Worm (Caenorhabditis elegans) whole organism, late embryonic: ENCODE measurements around the gene Y37A1B.7.
A peak's percentile ranks its signal among the peaks of the same experiment; 100 is the strongest.

Experiments used
- C08G9.2 ChIP-seq: sonication (generic microtip); optimal IDR thresholded peaks from 2 replicates; lab custom pipeline; 2016; ENCODE audit warnings: mild to moderate bottlenecking, missing genetic modification characterization, moderate library complexity, missing compliant biosample characterization
- C38D4.7 ChIP-seq: fragments of 200-800 bp; sonication (Bioruptor generic); optimal IDR thresholded peaks from 2 replicates; lab custom pipeline; 2018; ENCODE audit warnings: mild to moderate bottlenecking, missing genetic modification characterization, moderate library complexity, missing compliant biosample characterization
- K02D7.2 ChIP-seq: sonication (generic microtip); optimal IDR thresholded peaks from 2 replicates; lab custom pipeline; 2017; ENCODE audit warnings: mild to moderate bottlenecking, missing genetic modification characterization, missing compliant biosample characterization
- K09A11.1 ChIP-seq: sonication (generic microtip); optimal IDR thresholded peaks from 2 replicates; lab custom pipeline; 2017; ENCODE audit warnings: antibody characterized with exemption, mild to moderate bottlenecking, missing genetic modification characterization, missing compliant biosample characterization; ENCODE audit not compliant: insufficient read depth
- T23F11.4 ChIP-seq: fragments of 200-800 bp; sonication (Bioruptor generic); optimal IDR thresholded peaks from 2 replicates; lab custom pipeline; 2018; ENCODE audit warnings: mild to moderate bottlenecking, missing genetic modification characterization, missing compliant biosample characterization
- ahr-1 ChIP-seq: sonication (generic microtip); optimal IDR thresholded peaks from 2 replicates; lab custom pipeline; 2016; ENCODE audit warnings: missing genetic modification characterization, missing compliant biosample characterization
- ama-1 ChIP-seq: fragments of 150-350 bp; optimal IDR thresholded peaks from 2 replicates; lab custom pipeline; 2014
- ceh-14 ChIP-seq: sonication (generic microtip); optimal IDR thresholded peaks from 2 replicates; lab custom pipeline; 2016; ENCODE audit warnings: missing genotype, missing genetic modification characterization, missing compliant biosample characterization
- ceh-18 ChIP-seq: sonication (generic microtip); optimal IDR thresholded peaks from 2 replicates; lab custom pipeline; 2016; ENCODE audit warnings: missing genetic modification characterization, missing compliant biosample characterization
- ceh-19 ChIP-seq: fragments of 200-800 bp; sonication (Bioruptor generic); optimal IDR thresholded peaks from 2 replicates; lab custom pipeline; 2018; ENCODE audit warnings: mild to moderate bottlenecking, missing genetic modification characterization, missing compliant biosample characterization
- ceh-2 ChIP-seq: sonication (generic microtip); optimal IDR thresholded peaks from 2 replicates; lab custom pipeline; 2016; ENCODE audit warnings: missing genotype, missing genetic modification characterization, missing compliant biosample characterization
- ceh-22 ChIP-seq: sonication (generic microtip); optimal IDR thresholded peaks from 2 replicates; lab custom pipeline; 2017; ENCODE audit warnings: missing biosample characterization, missing genetic modification characterization
- ceh-24 ChIP-seq: sonication (generic microtip); optimal IDR thresholded peaks from 2 replicates; lab custom pipeline; 2016; ENCODE audit warnings: mild to moderate bottlenecking, missing genetic modification characterization, missing compliant biosample characterization
- ceh-31 ChIP-seq: sonication (generic microtip); optimal IDR thresholded peaks from 2 replicates; lab custom pipeline; 2016; ENCODE audit warnings: missing genetic modification characterization, missing compliant biosample characterization
- ceh-34 ChIP-seq: sonication (generic microtip); optimal IDR thresholded peaks from 2 replicates; lab custom pipeline; 2016; ENCODE audit warnings: mild to moderate bottlenecking, missing genetic modification characterization, missing compliant biosample characterization
- ceh-45 ChIP-seq: fragments of 200-800 bp; sonication (Bioruptor generic); IDR thresholded peaks from 2 replicates; pipeline ENCODE4 v1.3.6; 2022; ENCODE audit warnings: missing genetic modification reagents, missing genetic modification characterization, missing compliant biosample characterization
- ceh-48 ChIP-seq: sonication (generic microtip); optimal IDR thresholded peaks from 2 replicates; lab custom pipeline; 2016; ENCODE audit warnings: missing genetic modification characterization, inconsistent platforms, missing compliant biosample characterization
- ceh-9 ChIP-seq: sonication (generic microtip); optimal IDR thresholded peaks from 2 replicates; lab custom pipeline; 2016; ENCODE audit warnings: mild to moderate bottlenecking, missing genetic modification characterization, inconsistent platforms, missing compliant biosample characterization
- che-1 ChIP-seq: sonication (generic microtip); optimal IDR thresholded peaks from 2 replicates; lab custom pipeline; 2016; ENCODE audit warnings: mild to moderate bottlenecking, missing genetic modification characterization, missing compliant biosample characterization
- dmd-4 ChIP-seq: sonication (generic microtip); optimal IDR thresholded peaks from 2 replicates; lab custom pipeline; 2016; ENCODE audit warnings: borderline replicate concordance, missing genetic modification characterization, missing compliant biosample characterization
- dve-1 ChIP-seq: sonication (generic microtip); optimal IDR thresholded peaks from 2 replicates; lab custom pipeline; 2017; ENCODE audit warnings: antibody characterized with exemption, mild to moderate bottlenecking, missing genetic modification characterization, missing compliant biosample characterization
- elt-2 ChIP-seq: sonication (generic microtip); optimal IDR thresholded peaks from 2 replicates; lab custom pipeline; 2016; ENCODE audit warnings: missing genetic modification reagents, missing genetic modification characterization, missing compliant biosample characterization
- elt-4 ChIP-seq: sonication (generic microtip); optimal IDR thresholded peaks from 2 replicates; lab custom pipeline; 2016; ENCODE audit warnings: missing genetic modification characterization, missing compliant biosample characterization
- ets-4 ChIP-seq: sonication (generic microtip); optimal IDR thresholded peaks from 2 replicates; lab custom pipeline; 2016; ENCODE audit warnings: missing genetic modification characterization, missing compliant biosample characterization
- fkh-6 ChIP-seq: sonication (generic microtip); optimal IDR thresholded peaks from 2 replicates; lab custom pipeline; 2016; ENCODE audit warnings: missing genetic modification characterization, missing compliant biosample characterization
- hlh-13 ChIP-seq: fragments of 200-800 bp; sonication (Bioruptor generic); optimal IDR thresholded peaks from 2 replicates; lab custom pipeline; 2018; ENCODE audit warnings: mild to moderate bottlenecking, missing genetic modification characterization, missing compliant biosample characterization
- hlh-15 ChIP-seq: sonication (generic microtip); optimal IDR thresholded peaks from 2 replicates; lab custom pipeline; 2016; ENCODE audit warnings: missing genetic modification characterization, missing compliant biosample characterization
- hlh-30 ChIP-seq: sonication (generic microtip); optimal IDR thresholded peaks from 2 replicates; lab custom pipeline; 2017; ENCODE audit warnings: antibody characterized with exemption, missing genetic modification characterization, missing compliant biosample characterization; ENCODE audit not compliant: insufficient read depth
- hlh-6 ChIP-seq: sonication (generic microtip); optimal IDR thresholded peaks from 2 replicates; lab custom pipeline; 2016; ENCODE audit warnings: missing genotype, missing genetic modification characterization, missing compliant biosample characterization
- lin-11 ChIP-seq: fragments of 200-800 bp; sonication (Bioruptor generic); optimal IDR thresholded peaks from 2 replicates; lab custom pipeline; 2018; ENCODE audit warnings: mild to moderate bottlenecking, missing genetic modification characterization, missing compliant biosample characterization
- mec-3 ChIP-seq: sonication (generic microtip); optimal IDR thresholded peaks from 2 replicates; lab custom pipeline; 2016; ENCODE audit warnings: borderline replicate concordance, missing genetic modification characterization, missing compliant biosample characterization
- odd-2 ChIP-seq: sonication (generic microtip); optimal IDR thresholded peaks from 2 replicates; lab custom pipeline; 2017; ENCODE audit warnings: antibody characterized with exemption, mild to moderate bottlenecking, missing genetic modification characterization, missing compliant biosample characterization
- pag-3 ChIP-seq: sonication (generic microtip); optimal IDR thresholded peaks from 2 replicates; lab custom pipeline; 2016; ENCODE audit warnings: missing compliant biosample characterization, missing genetic modification characterization, borderline replicate concordance
- pax-1 ChIP-seq: fragments of 150-350 bp; optimal IDR thresholded peaks from 2 replicates; lab custom pipeline; 2014; ENCODE audit warnings: missing biosample characterization, missing genetic modification characterization
- pha-4 ChIP-seq: fragments of 150-350 bp; optimal IDR thresholded peaks from 2 replicates; lab custom pipeline; 2018; ENCODE audit warnings: missing biosample characterization, missing genetic modification reagents, missing genetic modification characterization
- pqm-1 ChIP-seq: sonication (generic microtip); optimal IDR thresholded peaks from 2 replicates; lab custom pipeline; 2016; ENCODE audit warnings: missing genetic modification characterization, missing compliant biosample characterization
- pros-1 ChIP-seq: fragments of 150-350 bp; optimal IDR thresholded peaks from 2 replicates; lab custom pipeline; 2014; ENCODE audit warnings: missing biosample characterization, missing genetic modification reagents, missing genetic modification characterization
- rnt-1 ChIP-seq: sonication (generic microtip); optimal IDR thresholded peaks from 2 replicates; lab custom pipeline; 2016; ENCODE audit warnings: missing genetic modification characterization, missing compliant biosample characterization
- sdc-2 ChIP-seq: sonication (generic microtip); optimal IDR thresholded peaks from 2 replicates; lab custom pipeline; 2016; ENCODE audit warnings: missing genotype, missing genetic modification characterization, missing compliant biosample characterization
- sox-2 ChIP-seq: fragments of 200-800 bp; sonication (Bioruptor generic); IDR thresholded peaks from 2 replicates; pipeline ENCODE4 v1.3.6; 2022; ENCODE audit warnings: missing genetic modification reagents, missing genetic modification characterization, missing compliant biosample characterization
- sox-4 ChIP-seq: sonication (generic microtip); optimal IDR thresholded peaks from 2 replicates; lab custom pipeline; 2017; ENCODE audit warnings: mild to moderate bottlenecking, missing genetic modification characterization, inconsistent platforms, missing compliant biosample characterization
- tbx-2 ChIP-seq: sonication (generic microtip); optimal IDR thresholded peaks from 2 replicates; lab custom pipeline; 2016; ENCODE audit warnings: missing genetic modification characterization, missing compliant biosample characterization
- ttx-3 ChIP-seq: sonication (generic microtip); optimal IDR thresholded peaks from 2 replicates; lab custom pipeline; 2016; ENCODE audit warnings: missing genetic modification reagents, missing genetic modification characterization, missing compliant biosample characterization

Gene Y37A1B.7

DNA sequence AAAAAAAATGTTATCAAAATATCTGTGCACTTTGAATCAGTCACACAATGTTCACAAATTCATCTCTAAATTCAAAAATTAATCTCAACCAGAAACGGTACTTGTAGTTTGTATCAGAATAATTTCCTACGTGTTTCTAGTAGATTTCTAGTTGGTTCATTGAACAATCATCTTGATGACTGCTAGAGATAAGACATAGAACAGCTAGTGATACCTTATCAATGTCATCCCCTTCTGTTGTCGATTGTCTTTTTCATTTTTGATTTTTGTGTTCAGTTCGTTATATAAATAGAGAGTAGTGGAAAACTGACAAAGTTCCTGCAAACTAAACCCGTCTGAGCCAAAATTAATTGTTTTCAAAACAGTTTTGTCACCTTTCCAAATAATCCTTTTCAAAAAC is 6.9 kb upstream of the Y37A1B.7 start:
- TF ChIP-seq elt-2 (tag; lab: Kevin White, UChicago): peak; percentile 77
- TF ChIP-seq sdc-2 (tag; lab: Kevin White, UChicago): no peak
- TF ChIP-seq dmd-4 (tag; lab: Kevin White, UChicago): no peak
- no peak for TF ChIP-seq ahr-1
- TF ChIP-seq lin-11 (tag; lab: Kevin White, UChicago): no peak

DNA sequence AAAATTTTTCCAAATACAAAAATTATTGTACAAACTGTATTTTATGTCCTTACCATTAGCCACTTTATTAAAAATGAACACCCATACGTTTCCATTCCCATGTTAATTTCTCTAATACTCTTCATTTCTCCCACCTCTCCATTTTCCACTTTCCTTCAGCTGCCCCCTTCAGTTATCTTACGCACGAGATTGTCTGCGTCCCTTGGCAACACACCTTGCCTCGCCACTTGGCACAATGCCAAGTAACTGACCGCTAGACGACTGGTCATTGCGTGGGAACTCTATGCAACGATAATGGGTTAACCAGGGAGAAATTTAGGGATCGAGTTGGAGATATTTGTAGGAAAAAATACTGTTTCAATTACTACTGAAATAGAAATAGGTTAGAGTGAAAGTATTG is 3.2 kb upstream of the Y37A1B.7 start:
- TF ChIP-seq ahr-1 (no peak), ceh-22 (no peak), hlh-30 (peak; percentile 51), pqm-1 (tag; lab: Kevin White, UChicago) (no peak), ceh-19 (GFP tag; lab: Kevin White, UChicago) (no peak), tbx-2 (peak; percentile 45)
- TF ChIP-seq, all 69 proteins: peak for 2

DNA sequence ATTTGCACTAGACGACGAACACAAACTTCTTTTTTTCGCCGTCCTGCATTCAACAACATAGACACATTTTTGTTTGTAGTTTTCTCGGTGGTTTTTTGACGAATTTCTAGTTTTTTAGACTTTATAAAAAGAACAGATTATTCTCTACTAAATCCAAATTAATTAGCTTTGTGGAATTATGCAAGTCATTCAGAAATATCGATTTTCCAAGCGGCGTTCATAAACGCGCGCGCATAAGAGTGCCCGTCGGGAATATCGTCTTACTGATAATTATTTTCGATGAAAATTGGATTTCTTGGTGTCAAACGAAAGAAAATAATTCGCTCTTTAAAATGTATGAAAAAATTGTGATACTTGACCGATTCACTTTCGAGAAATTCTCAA is 9.0 kb downstream of the Y37A1B.7 start:
- TF ChIP-seq fkh-6 (tag; lab: Kevin White, UChicago) (no peak), ceh-48 (peak; percentile 46)

DNA sequence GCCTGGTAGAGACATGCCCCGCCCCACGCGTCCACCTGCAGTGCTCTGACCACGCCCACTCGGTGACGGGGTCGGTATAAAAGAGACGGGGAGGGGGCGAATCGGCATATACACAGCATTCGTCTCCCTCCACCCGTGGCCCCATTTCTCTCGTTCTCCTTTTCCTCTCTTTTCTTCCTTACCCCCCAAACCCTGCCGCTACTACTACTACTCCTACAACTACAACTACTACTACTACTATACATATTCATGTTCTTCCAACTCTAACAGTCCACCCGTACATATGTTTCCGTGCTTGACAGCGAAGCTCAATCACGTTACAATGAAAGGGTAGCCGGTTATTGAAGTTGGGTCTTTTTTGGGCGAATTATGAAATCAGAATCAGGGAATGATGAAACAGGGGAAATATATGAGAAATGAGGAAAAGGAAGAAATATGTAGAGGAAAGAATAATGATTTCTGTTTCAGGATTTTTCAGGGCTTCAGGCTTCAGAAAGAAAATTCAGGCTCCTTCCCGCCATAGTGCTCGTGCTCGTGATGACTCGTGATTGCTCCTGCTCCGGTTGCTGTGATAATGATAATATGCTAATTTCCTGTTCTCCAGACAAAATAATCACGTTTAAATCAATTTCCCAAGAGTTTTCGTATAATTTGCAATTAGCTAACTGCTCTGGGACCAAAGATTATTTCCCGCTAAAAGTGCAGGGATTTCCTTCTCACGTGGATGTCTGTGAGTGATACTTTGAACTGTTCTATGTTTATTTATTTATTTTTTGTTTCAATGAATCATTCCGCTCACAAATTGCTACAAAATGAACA is 9.6 kb downstream of the Y37A1B.7 start:
- TF ChIP-seq pag-3 (tag; lab: Kevin White, UChicago): peak; percentile 70
- peak; percentile 73 for TF ChIP-seq odd-2 (tag; lab: Kevin White, UChicago)
- peak; percentile 95 for TF ChIP-seq T23F11.4 (GFP tag; lab: Kevin White, UChicago)
- peak; percentile 81 for TF ChIP-seq rnt-1 (tag; lab: Kevin White, UChicago)
- TF ChIP-seq sox-4 (tag; lab: Kevin White, UChicago): peak; percentile 93
- TF ChIP-seq pha-4 (tag; lab: Kevin White, UChicago): no peak
- peak; percentile 59 for TF ChIP-seq ceh-48
- TF ChIP-seq ceh-18 (tag; lab: Kevin White, UChicago): peak; percentile 83
- peak; percentile 76 for TF ChIP-seq hlh-30
- TF ChIP-seq che-1 (tag; lab: Kevin White, UChicago): peak; percentile 90
- TF ChIP-seq ceh-24: peak; percentile 87
- peak; percentile 86 for TF ChIP-seq K09A11.1
- peak; percentile 91 for TF ChIP-seq fkh-6 (tag; lab: Kevin White, UChicago)
- TF ChIP-seq K02D7.2 (tag; lab: Kevin White, UChicago): peak; percentile 95
- peak; percentile 95 for TF ChIP-seq elt-2 (tag; lab: Kevin White, UChicago)
- no peak for TF ChIP-seq ets-4
- peak; percentile 68 for TF ChIP-seq ceh-2 (tag; lab: Kevin White, UChicago)
- peak; percentile 88 for TF ChIP-seq pax-1 (tag; lab: Kevin White, UChicago)
- peak; percentile 89 for TF ChIP-seq sdc-2 (tag; lab: Kevin White, UChicago)
- peak; percentile 96 for TF ChIP-seq hlh-6
- peak; percentile 75 for TF ChIP-seq dve-1 (tag; lab: Kevin White, UChicago)
- TF ChIP-seq ahr-1: peak; percentile 60
- TF ChIP-seq lin-11 (tag; lab: Kevin White, UChicago): peak; percentile 89
- peak; percentile 70 for TF ChIP-seq elt-4
- TF ChIP-seq ceh-9 (tag; lab: Kevin White, UChicago): peak; percentile 57
- peak; percentile 73 for TF ChIP-seq hlh-13 (GFP tag; lab: Kevin White, UChicago)
- peak; percentile 19 for TF ChIP-seq ceh-31
- peak; percentile 93 for TF ChIP-seq ceh-19 (GFP tag; lab: Kevin White, UChicago)
- peak; percentile 45 for TF ChIP-seq pros-1 (tag; lab: Kevin White, UChicago)
- peak; percentile 96 for TF ChIP-seq tbx-2
- no peak for TF ChIP-seq mec-3 (tag; lab: Kevin White, UChicago)
- peak; percentile 100 for TF ChIP-seq ama-1 (lab: Kevin White, UChicago)
- TF ChIP-seq C38D4.7 (GFP tag; lab: Kevin White, UChicago): peak; percentile 95
- TF ChIP-seq ceh-14 (tag; lab: Kevin White, UChicago): peak; percentile 66
- peak; percentile 95 for TF ChIP-seq ceh-22
- TF ChIP-seq ttx-3: peak; percentile 75
- peak; percentile 65; the same call in 1 of the 2 replicates for TF ChIP-seq ceh-45 (GFP tag; lab: Robert Waterston, UW)
- TF ChIP-seq sox-2 (GFP tag; lab: Robert Waterston, UW): peak; percentile 87
- TF ChIP-seq ceh-34 (tag; lab: Kevin White, UChicago): peak; percentile 96
- TF ChIP-seq C08G9.2 (tag; lab: Kevin White, UChicago): peak; percentile 81
- TF ChIP-seq hlh-15 (tag; lab: Kevin White, UChicago): peak; percentile 74
